Worm (Caenorhabditis elegans) whole organism, midembryonic: ENCODE data around the gene scl-6.

Source experiments
- T22C8.4 ChIP-seq: fragments of 200-800 bp; sonication (Bioruptor generic); IDR thresholded peaks from 2 replicates; pipeline ENCODE4 v1.3.6; 2022; ENCODE audit warnings: missing genetic modification characterization, missing compliant biosample characterization
- cog-1 ChIP-seq: sonication (generic microtip); optimal IDR thresholded peaks from 2 replicates; lab custom pipeline; 2016; ENCODE audit warnings: missing genetic modification characterization, missing compliant biosample characterization
- flt-1 ChIP-seq: fragments of 200-800 bp; sonication (Bioruptor generic); IDR thresholded peaks from 2 replicates; pipeline ENCODE4 v1.3.6; 2022; ENCODE audit warnings: missing genetic modification characterization, missing compliant biosample characterization
- klf-2 ChIP-seq: fragments of 200-800 bp; sonication (Bioruptor generic); conservative IDR thresholded peaks from 2 replicates; pipeline ENCODE4 v1.3.6; 2022; ENCODE audit warnings: missing genetic modification reagents, missing genetic modification characterization, missing compliant biosample characterization
- med-1 ChIP-seq: sonication (generic microtip); optimal IDR thresholded peaks from 2 replicates; lab custom pipeline; 2017; ENCODE audit warnings: missing genetic modification characterization, mild to moderate bottlenecking, missing compliant biosample characterization, antibody characterized with exemption, missing genetic modification reagents; ENCODE audit not compliant: insufficient read depth
- ref-1 ChIP-seq: fragments of 200-800 bp; sonication (Bioruptor generic); conservative IDR thresholded peaks from 2 replicates; pipeline ENCODE4 v1.3.6; 2022; ENCODE audit warnings: missing genetic modification reagents, missing genetic modification characterization, missing compliant biosample characterization
- ztf-23 ChIP-seq: fragments of 200-800 bp; sonication (Bioruptor generic); IDR thresholded peaks from 2 replicates; pipeline ENCODE4 v1.3.6; 2022; ENCODE audit warnings: missing genetic modification reagents, missing genetic modification characterization, missing compliant biosample characterization

DNA sequence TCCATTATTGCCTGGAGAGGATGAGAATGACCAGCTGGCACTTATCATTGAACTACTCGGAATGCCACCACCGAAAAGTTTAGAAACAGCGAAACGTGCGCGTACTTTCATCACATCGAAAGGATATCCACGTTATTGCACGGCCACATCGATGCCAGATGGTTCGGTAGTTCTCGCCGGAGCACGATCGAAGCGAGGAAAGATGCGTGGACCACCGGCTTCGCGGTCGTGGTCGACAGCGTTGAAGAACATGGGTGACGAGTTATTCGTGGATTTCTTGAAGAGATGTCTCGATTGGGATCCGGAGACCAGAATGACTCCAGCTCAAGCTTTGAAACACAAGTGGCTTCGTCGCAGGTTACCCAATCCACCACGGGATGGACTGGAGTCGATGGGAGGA, 35.0 kb upstream of the scl-6 start:
- TF ChIP-seq flt-1 (GFP tag; lab: Robert Waterston, UW) (no peak), cog-1 (tag; lab: Kevin White, UChicago) (no peak), ztf-23 (GFP tag; lab: Robert Waterston, UW) (no peak), ref-1 (GFP tag; lab: Robert Waterston, UW) (no peak), T22C8.4 (GFP tag; lab: Robert Waterston, UW) (no peak), klf-2 (no peak), med-1 (GFP tag; lab: Kevin White, UChicago) (no peak)
